Worm (Caenorhabditis elegans): ENCODE results near the gene T03E6.9.

DNA sequence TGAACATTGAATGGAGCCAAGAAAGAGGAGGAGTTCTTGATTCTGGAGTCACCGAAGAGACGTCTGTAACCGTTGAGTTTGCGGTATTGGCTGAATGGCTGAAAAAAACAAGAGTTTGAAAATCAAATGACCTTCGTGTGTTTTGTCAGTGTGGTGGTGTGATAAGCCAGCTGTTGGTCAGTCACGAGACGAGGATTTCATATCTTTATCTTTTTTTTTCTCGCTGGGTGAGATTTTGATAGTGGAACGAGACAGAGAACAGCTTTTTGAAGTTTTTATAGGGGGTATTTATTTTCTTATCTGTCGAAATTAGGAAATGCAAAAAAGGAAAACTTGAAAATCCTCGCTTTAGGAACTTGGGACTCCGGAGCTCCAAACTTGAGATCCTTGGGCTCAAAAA lies 6.0 kb downstream of the T03E6.9 start:
- no peak for TF ChIP-seq ama-1 (optimal IDR thresholded peaks at IDR 0.05)
- no peak for TF ChIP-seq tbx-11 (GFP tag; IDR thresholded peaks at IDR 0.05)
- TF ChIP-seq flt-1 (GFP tag; IDR thresholded peaks at IDR 0.05) = no peak
- TF ChIP-seq sea-1 (GFP tag; conservative IDR thresholded peaks at IDR 0.05) = no peak
- no peak for TF ChIP-seq tbx-37 (GFP tag; conservative IDR thresholded peaks at IDR 0.05)
- no peak for TF ChIP-seq B0310.2 (tag; optimal IDR thresholded peaks at IDR 0.05)
- no peak for TF ChIP-seq hnd-1 (tag; optimal IDR thresholded peaks at IDR 0.05)
- TF ChIP-seq scrt-1 (GFP tag; IDR thresholded peaks at IDR 0.05) = no peak
- no peak for TF ChIP-seq ceh-36 (tag; optimal IDR thresholded peaks at IDR 0.05)
